Worm (Caenorhabditis elegans): ENCODE data around the gene F43H9.3.

DNA sequence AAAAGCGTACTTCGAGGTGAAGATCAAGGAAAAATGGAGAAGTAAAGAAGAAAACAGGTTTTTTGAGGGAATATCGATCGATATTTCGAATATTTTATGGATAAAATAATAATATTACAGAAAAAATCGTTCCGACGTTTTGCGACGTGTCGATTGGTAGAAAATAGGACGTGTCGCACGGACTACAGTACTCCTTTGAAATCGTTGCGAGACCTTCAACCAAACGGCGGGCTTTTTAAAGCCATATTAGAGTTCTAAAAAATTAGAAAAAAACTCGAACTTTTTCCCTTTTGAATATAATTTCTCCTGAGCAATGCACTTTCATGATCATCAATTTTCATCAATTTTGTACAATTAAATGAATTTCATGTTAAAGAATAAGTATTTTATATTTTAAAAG lies 14.6 kb downstream of the F43H9.3 start, which contains the start of gene Y97E10AR.4:
- TF ChIP-seq ets-7 (tag; optimal IDR thresholded peaks at IDR 0.05) (no peak), tbx-11 (GFP tag; IDR thresholded peaks at IDR 0.05) (no peak)

Measured in whole organism, early embryonic.